Worm (Caenorhabditis elegans) whole organism, young adult: ENCODE measurements around the gene gem-1.
A peak's percentile ranks its signal among the peaks of the same experiment; 100 is the strongest.

Source experiments
- B0035.1 ChIP-seq: sonication (generic microtip); optimal IDR thresholded peaks from 2 replicates; lab custom pipeline; 2016; ENCODE audit warnings: missing genetic modification characterization, mild to moderate bottlenecking, missing compliant biosample characterization, missing genotype, missing genetic modification reagents
- B0261.1 ChIP-seq: sonication (generic microtip); optimal IDR thresholded peaks from 2 replicates; lab custom pipeline; 2016; ENCODE audit warnings: mild to moderate bottlenecking, missing genetic modification characterization, moderate library complexity, missing compliant biosample characterization
- C06A6.2 ChIP-seq: fragments of 200-800 bp; sonication (Bioruptor generic); conservative IDR thresholded peaks from 2 replicates; pipeline ENCODE4 v1.3.6; 2022; ENCODE audit warnings: missing genetic modification characterization, missing compliant biosample characterization
- C17E4.6 ChIP-seq: fragments of 200-800 bp; sonication (Bioruptor generic); IDR thresholded peaks from 2 replicates; pipeline ENCODE4 v1.3.6; 2022; ENCODE audit warnings: missing genetic modification reagents, missing genetic modification characterization, missing compliant biosample characterization
- D2030.7 ChIP-seq: fragments of 200-800 bp; sonication (Bioruptor generic); IDR thresholded peaks from 2 replicates; pipeline ENCODE4 v1.3.6; 2022; ENCODE audit warnings: missing genetic modification reagents, missing genetic modification characterization, missing compliant biosample characterization
- F22D6.2 ChIP-seq: sonication (generic microtip); optimal IDR thresholded peaks from 2 replicates; lab custom pipeline; 2016; ENCODE audit warnings: mild to moderate bottlenecking, missing genetic modification characterization, missing compliant biosample characterization
- F49E8.2 ChIP-seq: sonication (generic microtip); optimal IDR thresholded peaks from 3 replicates; lab custom pipeline; 2017; ENCODE audit warnings: missing genetic modification characterization, mild to moderate bottlenecking, missing compliant biosample characterization, antibody characterized with exemption, moderate library complexity; ENCODE audit not compliant: insufficient read depth
- F52B5.7 ChIP-seq: sonication (generic microtip); optimal IDR thresholded peaks from 2 replicates; lab custom pipeline; 2016; ENCODE audit warnings: mild to moderate bottlenecking, missing genetic modification characterization, missing compliant biosample characterization
- K11D2.4 ChIP-seq: fragments of 200-800 bp; sonication (Bioruptor generic); IDR thresholded peaks from 2 replicates; pipeline ENCODE4 v1.3.6; 2022; ENCODE audit warnings: missing genetic modification reagents, missing genetic modification characterization, missing compliant biosample characterization
- K12H6.12 ChIP-seq: fragments of 200-800 bp; sonication (Bioruptor generic); optimal IDR thresholded peaks from 2 replicates; lab custom pipeline; 2018; ENCODE audit warnings: mild to moderate bottlenecking, missing genetic modification characterization, missing compliant biosample characterization
- Y53F4B.3 ChIP-seq: fragments of 200-800 bp; sonication (Bioruptor generic); IDR thresholded peaks from 2 replicates; pipeline ENCODE4 v1.3.6; 2022; ENCODE audit warnings: missing genetic modification reagents, missing genetic modification characterization, missing compliant biosample characterization
- Y53G8AR.9 ChIP-seq: fragments of 200-800 bp; sonication (Bioruptor generic); conservative IDR thresholded peaks from 2 replicates; pipeline ENCODE4 v1.3.6; 2022; ENCODE audit warnings: missing genetic modification reagents, missing genetic modification characterization, missing compliant biosample characterization
- Y56A3A.18 ChIP-seq: fragments of 200-800 bp; sonication (Bioruptor generic); IDR thresholded peaks from 2 replicates; pipeline ENCODE4 v1.3.6; 2022; ENCODE audit warnings: missing genetic modification reagents, missing genetic modification characterization, missing compliant biosample characterization
- Y79H2A.3 ChIP-seq: fragments of 200-800 bp; sonication (Bioruptor generic); conservative IDR thresholded peaks from 2 replicates; pipeline ENCODE4 v1.3.6; 2022; ENCODE audit warnings: missing genetic modification reagents, missing genetic modification characterization, missing compliant biosample characterization
- Y95B8A.8 ChIP-seq: fragments of 200-800 bp; sonication (Bioruptor generic); IDR thresholded peaks from 2 replicates; pipeline ENCODE4 v1.3.6; 2022; ENCODE audit warnings: missing genetic modification reagents, missing genetic modification characterization, missing compliant biosample characterization
- atf-7 ChIP-seq: sonication (generic microtip); optimal IDR thresholded peaks from 2 replicates; lab custom pipeline; 2017; ENCODE audit warnings: mild to moderate bottlenecking, missing genetic modification characterization, missing compliant biosample characterization
- athp-1 ChIP-seq: sonication (generic microtip); optimal IDR thresholded peaks from 2 replicates; lab custom pipeline; 2017; ENCODE audit warnings: mild to moderate bottlenecking, missing genetic modification characterization, missing compliant biosample characterization
- attf-5 ChIP-seq: fragments of 200-800 bp; sonication (Bioruptor generic); optimal IDR thresholded peaks from 2 replicates; lab custom pipeline; 2018; ENCODE audit warnings: mild to moderate bottlenecking, missing genetic modification characterization, missing compliant biosample characterization
- bed-1 ChIP-seq: fragments of 200-800 bp; sonication (Bioruptor generic); IDR thresholded peaks from 2 replicates; pipeline ENCODE4 v1.3.6; 2022; ENCODE audit warnings: missing genetic modification reagents, missing genetic modification characterization, missing compliant biosample characterization
- bed-2 ChIP-seq: fragments of 200-800 bp; sonication (Bioruptor generic); IDR thresholded peaks from 2 replicates; pipeline ENCODE4 v1.3.6; 2022; ENCODE audit warnings: missing genetic modification reagents, missing genetic modification characterization, missing compliant biosample characterization
- ccch-3 ChIP-seq: fragments of 200-800 bp; sonication (Bioruptor generic); optimal IDR thresholded peaks from 2 replicates; lab custom pipeline; 2018; ENCODE audit warnings: mild to moderate bottlenecking, missing genetic modification characterization, missing compliant biosample characterization
- dpff-1 ChIP-seq: sonication (generic microtip); optimal IDR thresholded peaks from 2 replicates; lab custom pipeline; 2017; ENCODE audit warnings: mild to moderate bottlenecking, missing genetic modification characterization, missing compliant biosample characterization
- egl-18 ChIP-seq: fragments of 200-800 bp; sonication (Bioruptor generic); IDR thresholded peaks from 2 replicates; pipeline ENCODE4 v1.3.6; 2022; ENCODE audit warnings: missing genetic modification reagents, missing genetic modification characterization, missing compliant biosample characterization
- egrh-3 ChIP-seq: fragments of 200-800 bp; sonication (Bioruptor generic); IDR thresholded peaks from 2 replicates; pipeline ENCODE4 v1.3.6; 2022; ENCODE audit warnings: missing genetic modification reagents, missing genetic modification characterization, missing compliant biosample characterization
- hlh-12 ChIP-seq: sonication (generic microtip); optimal IDR thresholded peaks from 2 replicates; lab custom pipeline; 2016; ENCODE audit warnings: missing genetic modification characterization, missing compliant biosample characterization
- hmg-1.2 ChIP-seq: fragments of 200-800 bp; sonication (Bioruptor generic); IDR thresholded peaks from 2 replicates; pipeline ENCODE4 v1.3.6; 2022; ENCODE audit warnings: missing genetic modification reagents, missing genetic modification characterization, missing compliant biosample characterization
- hmg-20 ChIP-seq: fragments of 200-800 bp; sonication (Bioruptor generic); IDR thresholded peaks from 2 replicates; pipeline ENCODE4 v1.3.6; 2022; ENCODE audit warnings: missing genetic modification reagents, missing genetic modification characterization, missing compliant biosample characterization
- let-526 ChIP-seq: fragments of 200-800 bp; sonication (Bioruptor generic); IDR thresholded peaks from 2 replicates; pipeline ENCODE4 v1.3.6; 2022; ENCODE audit warnings: missing genetic modification reagents, missing genetic modification characterization, missing compliant biosample characterization
- lin-26 ChIP-seq: fragments of 200-800 bp; sonication (Bioruptor generic); IDR thresholded peaks from 2 replicates; pipeline ENCODE4 v1.3.6; 2022; ENCODE audit warnings: missing genetic modification reagents, missing genetic modification characterization, missing compliant biosample characterization
- lin-40 ChIP-seq: sonication (generic microtip); optimal IDR thresholded peaks from 2 replicates; lab custom pipeline; 2016; ENCODE audit warnings: missing genetic modification characterization, mild to moderate bottlenecking, missing compliant biosample characterization, missing genotype, missing genetic modification reagents
- lin-54 ChIP-seq: fragments of 200-800 bp; sonication (Bioruptor generic); optimal IDR thresholded peaks from 2 replicates; lab custom pipeline; 2018; ENCODE audit warnings: mild to moderate bottlenecking, missing genetic modification characterization, missing compliant biosample characterization
- lsl-1 ChIP-seq: fragments of 200-800 bp; sonication (Bioruptor generic); optimal IDR thresholded peaks from 2 replicates; lab custom pipeline; 2018; ENCODE audit warnings: mild to moderate bottlenecking, missing genetic modification characterization, moderate library complexity, missing compliant biosample characterization
- madf-6 ChIP-seq: fragments of 200-800 bp; sonication (Bioruptor generic); IDR thresholded peaks from 2 replicates; pipeline ENCODE4 v1.3.6; 2022; ENCODE audit warnings: missing genetic modification reagents, missing genetic modification characterization, missing compliant biosample characterization
- mcd-1 ChIP-seq: fragments of 200-800 bp; sonication (Bioruptor generic); IDR thresholded peaks from 2 replicates; pipeline ENCODE4 v1.3.6; 2022; ENCODE audit warnings: missing genetic modification reagents, missing genetic modification characterization, missing compliant biosample characterization
- mes-4 ChIP-seq: sonication (generic microtip); optimal IDR thresholded peaks from 2 replicates; lab custom pipeline; 2016; ENCODE audit warnings: missing genotype, missing genetic modification characterization, missing compliant biosample characterization
- mxl-1 ChIP-seq: sonication (generic microtip); optimal IDR thresholded peaks from 2 replicates; lab custom pipeline; 2016; ENCODE audit warnings: missing genetic modification characterization, missing compliant biosample characterization
- nfya-1 ChIP-seq: sonication (generic microtip); optimal IDR thresholded peaks from 2 replicates; lab custom pipeline; 2017; ENCODE audit warnings: antibody characterized with exemption, missing compliant biosample characterization, missing genetic modification characterization, borderline replicate concordance; ENCODE audit not compliant: insufficient read depth
- nfya-2 ChIP-seq: fragments of 200-800 bp; sonication (Bioruptor generic); IDR thresholded peaks from 2 replicates; pipeline ENCODE4 v1.3.6; 2022; ENCODE audit warnings: missing genetic modification reagents, missing genetic modification characterization, missing compliant biosample characterization
- nfyb-1 ChIP-seq: fragments of 200-800 bp; sonication (Bioruptor generic); IDR thresholded peaks from 2 replicates; pipeline ENCODE4 v1.3.6; 2022; ENCODE audit warnings: missing genetic modification reagents, missing genetic modification characterization, missing compliant biosample characterization
- nhr-179 ChIP-seq: sonication (generic microtip); optimal IDR thresholded peaks from 2 replicates; lab custom pipeline; 2016; ENCODE audit warnings: mild to moderate bottlenecking, missing genetic modification characterization, missing compliant biosample characterization
- nhr-27 ChIP-seq: fragments of 200-800 bp; sonication (Bioruptor generic); optimal IDR thresholded peaks from 2 replicates; lab custom pipeline; 2018; ENCODE audit warnings: mild to moderate bottlenecking, missing genetic modification characterization, moderate library complexity, missing compliant biosample characterization
- repo-1 ChIP-seq: sonication (generic microtip); optimal IDR thresholded peaks from 2 replicates; lab custom pipeline; 2017; ENCODE audit warnings: mild to moderate bottlenecking, missing genetic modification characterization, missing compliant biosample characterization
- sea-2 ChIP-seq: fragments of 200-800 bp; sonication (Bioruptor generic); IDR thresholded peaks from 2 replicates; pipeline ENCODE4 v1.3.6; 2022; ENCODE audit warnings: missing genetic modification characterization, missing compliant biosample characterization
- snpc-3.4 ChIP-seq: sonication (generic microtip); optimal IDR thresholded peaks from 2 replicates; lab custom pipeline; 2017; ENCODE audit warnings: missing genetic modification characterization, mild to moderate bottlenecking, missing compliant biosample characterization, antibody characterized with exemption, moderate library complexity, missing genotype, missing genetic modification reagents
- sptf-2 ChIP-seq: fragments of 200-800 bp; sonication (Bioruptor generic); optimal IDR thresholded peaks from 2 replicates; lab custom pipeline; 2018; ENCODE audit warnings: mild to moderate bottlenecking, missing genetic modification characterization, missing compliant biosample characterization
- unc-130 ChIP-seq: sonication (generic microtip); optimal IDR thresholded peaks from 2 replicates; lab custom pipeline; 2016; ENCODE audit warnings: missing genetic modification reagents, missing genetic modification characterization, missing compliant biosample characterization
- unc-62 ChIP-seq: fragments of 150-350 bp; optimal IDR thresholded peaks from 2 replicates; lab custom pipeline; 2014; ENCODE audit warnings: missing biosample characterization, missing genetic modification reagents, missing genetic modification characterization
- xnd-1 ChIP-seq: sonication (generic microtip); optimal IDR thresholded peaks from 2 replicates; lab custom pipeline; 2016; ENCODE audit warnings: missing genotype, missing genetic modification reagents, missing genetic modification characterization, missing compliant biosample characterization
- ztf-6 ChIP-seq: fragments of 200-800 bp; sonication (Bioruptor generic); IDR thresholded peaks from 2 replicates; pipeline ENCODE4 v1.3.6; 2022; ENCODE audit warnings: missing genetic modification reagents, missing genetic modification characterization, missing compliant biosample characterization

gem-1 gene

ce11 chrX:13354672-13355407 lies 22.0 kb downstream of the gem-1 start (continued):
- TF ChIP-seq mcd-1 (GFP tag; lab: Robert Waterston, UW): no peak
- TF ChIP-seq repo-1: no peak
- TF ChIP-seq B0035.1 (tag; lab: Kevin White, UChicago): no peak
- peak; percentile 44 for TF ChIP-seq lin-40
- TF ChIP-seq K11D2.4 (GFP tag; lab: Robert Waterston, UW): no peak
- no peak for TF ChIP-seq dpff-1 (tag; lab: Kevin White, UChicago)
- TF ChIP-seq mes-4 (tag; lab: Kevin White, UChicago): no peak
- TF ChIP-seq F49E8.2 (tag; lab: Kevin White, UChicago): no peak
- no peak for TF ChIP-seq Y53G8AR.9 (GFP tag; lab: Robert Waterston, UW)
- TF ChIP-seq C06A6.2 (GFP tag; lab: Robert Waterston, UW): no peak
- no peak for TF ChIP-seq bed-1 (GFP tag; lab: Robert Waterston, UW)
- TF ChIP-seq hmg-1.2 (GFP tag; lab: Robert Waterston, UW): no peak
- no peak for TF ChIP-seq D2030.7 (GFP tag; lab: Robert Waterston, UW)
- TF ChIP-seq madf-6 (GFP tag; lab: Robert Waterston, UW): no peak
- no peak for TF ChIP-seq lsl-1 (GFP tag; lab: Kevin White, UChicago)
- no peak for TF ChIP-seq athp-1
- TF ChIP-seq lin-54: no peak
- TF ChIP-seq xnd-1: no peak
- no peak for TF ChIP-seq egrh-3 (GFP tag; lab: Robert Waterston, UW)
- TF ChIP-seq hlh-12 (tag; lab: Kevin White, UChicago): no peak
- no peak for TF ChIP-seq nfyb-1
- peak; percentile 8 for TF ChIP-seq K12H6.12 (tag; lab: Kevin White, UChicago)
- TF ChIP-seq let-526 (GFP tag; lab: Robert Waterston, UW): no peak
- no peak for TF ChIP-seq Y53F4B.3 (GFP tag; lab: Robert Waterston, UW)
- TF ChIP-seq sea-2 (GFP tag; lab: Robert Waterston, UW): no peak
- TF ChIP-seq B0261.1 (tag; lab: Kevin White, UChicago): no peak
- no peak for TF ChIP-seq nhr-27 (tag; lab: Kevin White, UChicago)
- no peak for TF ChIP-seq mxl-1 (tag; lab: Kevin White, UChicago)
- TF ChIP-seq Y95B8A.8 (GFP tag; lab: Robert Waterston, UW): 0 out of 2 replicates have a peak, but pooled peaks have one; percentile 23
- no peak for TF ChIP-seq unc-130 (GFP tag; lab: Kevin White, UChicago)
- TF ChIP-seq Y56A3A.18 (GFP tag; lab: Robert Waterston, UW): no peak
- peak; percentile 63 for TF ChIP-seq F22D6.2 (tag; lab: Kevin White, UChicago)
- no peak for TF ChIP-seq unc-62 (GFP tag; lab: Kevin White, UChicago)
- 0 out of 2 replicates have a peak, but pooled peaks have one; percentile 28 for TF ChIP-seq lin-26 (GFP tag; lab: Robert Waterston, UW)
- TF ChIP-seq bed-2 (GFP tag; lab: Robert Waterston, UW): no peak
- TF ChIP-seq nhr-179 (tag; lab: Kevin White, UChicago): no peak
- no peak for TF ChIP-seq ccch-3 (GFP tag; lab: Kevin White, UChicago)
- TF ChIP-seq nfya-2 (GFP tag; lab: Robert Waterston, UW): no peak
- no peak for TF ChIP-seq hmg-20
- TF ChIP-seq atf-7 (tag; lab: Kevin White, UChicago): peak; percentile 49
- TF ChIP-seq ztf-6 (GFP tag; lab: Robert Waterston, UW): no peak
- no peak for TF ChIP-seq C17E4.6 (GFP tag; lab: Robert Waterston, UW)
- TF ChIP-seq F52B5.7 (tag; lab: Kevin White, UChicago): no peak
- no peak for TF ChIP-seq nfya-1
- no peak for TF ChIP-seq Y79H2A.3 (GFP tag; lab: Robert Waterston, UW)
- no peak for TF ChIP-seq snpc-3.4
- no peak for TF ChIP-seq egl-18
- no peak for TF ChIP-seq sptf-2 (GFP tag; lab: Kevin White, UChicago)
- peak; percentile 16 for TF ChIP-seq attf-5
